Worm (Caenorhabditis elegans) whole organism, L2 larva: ENCODE measurements around the gene T07C12.10.
A peak's percentile ranks its signal among the peaks of the same experiment; 100 is the strongest.

Experiments
- C34F6.9 ChIP-seq: fragments of 150-350 bp; optimal IDR thresholded peaks from 2 replicates; lab custom pipeline; 2014; ENCODE audit warnings: missing biosample characterization, missing genetic modification characterization
- F13H6.1 ChIP-seq: sonication (generic microtip); optimal IDR thresholded peaks from 2 replicates; lab custom pipeline; 2016; ENCODE audit warnings: missing genetic modification characterization, missing compliant biosample characterization
- R02D3.7 ChIP-seq: fragments of 150-350 bp; optimal IDR thresholded peaks from 2 replicates; lab custom pipeline; 2014; ENCODE audit warnings: missing biosample characterization, missing genetic modification characterization
- Y55F3AM.14 ChIP-seq: fragments of 200-800 bp; sonication (Bioruptor generic); optimal IDR thresholded peaks from 2 replicates; lab custom pipeline; 2018; ENCODE audit warnings: mild to moderate bottlenecking, missing genetic modification characterization, missing compliant biosample characterization
- ZK546.5 ChIP-seq: sonication (generic microtip); optimal IDR thresholded peaks from 2 replicates; lab custom pipeline; 2017; ENCODE audit warnings: missing biosample characterization, missing genetic modification characterization
- ama-1 ChIP-seq: fragments of 150-350 bp; optimal IDR thresholded peaks from 2 replicates; lab custom pipeline; 2018; ENCODE audit warnings: inconsistent platforms
- blmp-1 ChIP-seq: sonication (generic microtip); optimal IDR thresholded peaks from 2 replicates; lab custom pipeline; 2017; ENCODE audit warnings: missing genetic modification characterization, mild to moderate bottlenecking, missing compliant biosample characterization, antibody characterized with exemption, moderate library complexity; ENCODE audit not compliant: insufficient read depth
- ceh-16 ChIP-seq: fragments of 150-350 bp; optimal IDR thresholded peaks from 2 replicates; lab custom pipeline; 2014; ENCODE audit warnings: missing biosample characterization, missing genetic modification characterization
- ceh-82 ChIP-seq: fragments of 150-350 bp; optimal IDR thresholded peaks from 2 replicates; lab custom pipeline; 2014; ENCODE audit warnings: missing biosample characterization, missing genetic modification characterization
- dmd-4 ChIP-seq: sonication (generic microtip); optimal IDR thresholded peaks from 2 replicates; lab custom pipeline; 2017; ENCODE audit warnings: missing biosample characterization, missing genetic modification characterization
- egl-27 ChIP-seq: sonication (generic microtip); optimal IDR thresholded peaks from 3 replicates; lab custom pipeline; 2017; ENCODE audit warnings: missing biosample characterization, missing genetic modification reagents, missing genetic modification characterization
- fos-1 ChIP-seq: fragments of 150-350 bp; optimal IDR thresholded peaks from 2 replicates; lab custom pipeline; 2014; ENCODE audit warnings: missing biosample characterization, missing genetic modification characterization
- gmeb-1 ChIP-seq: fragments of 150-350 bp; optimal IDR thresholded peaks from 2 replicates; lab custom pipeline; 2014; ENCODE audit warnings: missing biosample characterization, missing genetic modification characterization
- lin-11 ChIP-seq: fragments of 150-350 bp; sonication (generic microtip); optimal IDR thresholded peaks from 2 replicates; lab custom pipeline; 2014; ENCODE audit warnings: missing biosample characterization, missing genetic modification characterization, inconsistent platforms, mixed read lengths
- lin-13 ChIP-seq: fragments of 150-350 bp; optimal IDR thresholded peaks from 2 replicates; lab custom pipeline; 2014; ENCODE audit warnings: missing biosample characterization, missing genetic modification reagents, missing genetic modification characterization
- lin-39 ChIP-seq: fragments of 150-350 bp; optimal IDR thresholded peaks from 2 replicates; lab custom pipeline; 2014; ENCODE audit warnings: missing biosample characterization, missing genetic modification reagents, missing genetic modification characterization
- lsy-2 ChIP-seq, 2 experiments: fragments of 150-350 bp in 1 of 2; sonication (generic microtip) in 1 of 2; optimal IDR thresholded peaks; 2 replicates each; lab custom pipeline; 2014 to 2017; ENCODE audit warnings: missing biosample characterization in 2 of 2, missing genetic modification characterization in 2 of 2
- mab-5 ChIP-seq: fragments of 150-350 bp; optimal IDR thresholded peaks from 2 replicates; lab custom pipeline; 2014; ENCODE audit warnings: missing biosample characterization, missing genetic modification characterization
- mbf-1 ChIP-seq: sonication (generic microtip); optimal IDR thresholded peaks from 2 replicates; lab custom pipeline; 2017; ENCODE audit warnings: missing biosample characterization, missing genetic modification characterization
- mdl-1 ChIP-seq, 2 experiments: fragments of 150-350 bp in 1 of 2; sonication (generic microtip) in 1 of 2; optimal IDR thresholded peaks; 2 replicates each; lab custom pipeline; 2017; ENCODE audit warnings: missing biosample characterization in 2 of 2, missing genetic modification characterization in 2 of 2
- nhr-10 ChIP-seq: sonication (generic microtip); optimal IDR thresholded peaks from 2 replicates; lab custom pipeline; 2017; ENCODE audit warnings: missing biosample characterization, missing genetic modification characterization
- nhr-11 ChIP-seq: fragments of 150-350 bp; optimal IDR thresholded peaks from 2 replicates; lab custom pipeline; 2014; ENCODE audit warnings: missing biosample characterization, missing genetic modification characterization
- nhr-129 ChIP-seq: fragments of 150-350 bp; optimal IDR thresholded peaks from 2 replicates; lab custom pipeline; 2014; ENCODE audit warnings: missing biosample characterization, missing genetic modification characterization
- nhr-21 ChIP-seq: fragments of 150-350 bp; optimal IDR thresholded peaks from 2 replicates; lab custom pipeline; 2014; ENCODE audit warnings: missing biosample characterization, missing genetic modification characterization
- nhr-23 ChIP-seq: fragments of 150-350 bp; optimal IDR thresholded peaks from 2 replicates; lab custom pipeline; 2014; ENCODE audit warnings: missing biosample characterization, missing genetic modification reagents, missing genetic modification characterization
- nhr-25 ChIP-seq: fragments of 150-350 bp; sonication (generic microtip); optimal IDR thresholded peaks from 3 replicates; lab custom pipeline; 2014; ENCODE audit warnings: missing biosample characterization, missing genetic modification characterization
- nhr-6 ChIP-seq: fragments of 150-350 bp; optimal IDR thresholded peaks from 2 replicates; lab custom pipeline; 2014; ENCODE audit warnings: missing biosample characterization, missing genetic modification characterization
- sem-4 ChIP-seq: fragments of 150-350 bp; optimal IDR thresholded peaks from 2 replicates; lab custom pipeline; 2014; ENCODE audit warnings: missing biosample characterization, missing genetic modification reagents, missing genetic modification characterization
- skn-1 ChIP-seq: sonication (generic microtip); optimal IDR thresholded peaks from 2 replicates; lab custom pipeline; 2017; ENCODE audit warnings: missing biosample characterization, missing genetic modification characterization
- sma-3 ChIP-seq: sonication (generic microtip); optimal IDR thresholded peaks from 2 replicates; lab custom pipeline; 2016; ENCODE audit warnings: missing genetic modification reagents, missing genetic modification characterization, missing compliant biosample characterization
- snpc-4 ChIP-seq: fragments of 150-350 bp; optimal IDR thresholded peaks from 2 replicates; lab custom pipeline; 2014; ENCODE audit warnings: missing biosample characterization, missing genetic modification characterization
- unc-39 ChIP-seq: fragments of 150-350 bp; optimal IDR thresholded peaks from 2 replicates; lab custom pipeline; 2014; ENCODE audit warnings: missing biosample characterization, missing genetic modification characterization
- unc-55 ChIP-seq: fragments of 150-350 bp; sonication (generic microtip); optimal IDR thresholded peaks from 3 replicates; lab custom pipeline; 2014; ENCODE audit warnings: missing biosample characterization, missing genetic modification reagents, missing genetic modification characterization
- unc-62 ChIP-seq: fragments of 150-350 bp; optimal IDR thresholded peaks from 2 replicates; lab custom pipeline; 2014; ENCODE audit warnings: missing biosample characterization, missing genetic modification reagents, missing genetic modification characterization
- zag-1 ChIP-seq: fragments of 150-350 bp; optimal IDR thresholded peaks from 2 replicates; lab custom pipeline; 2014; ENCODE audit warnings: missing biosample characterization, missing genetic modification characterization
- ztf-1 ChIP-seq: fragments of 200-800 bp; sonication (Bioruptor generic); conservative IDR thresholded peaks from 2 replicates; pipeline ENCODE4 v1.3.6; 2022; ENCODE audit warnings: missing genetic modification characterization, missing compliant biosample characterization
- ztf-11 ChIP-seq: sonication (generic microtip); optimal IDR thresholded peaks from 2 replicates; lab custom pipeline; 2017; ENCODE audit warnings: missing biosample characterization, missing genetic modification characterization
- ztf-4 ChIP-seq: fragments of 150-350 bp; optimal IDR thresholded peaks from 2 replicates; lab custom pipeline; 2014; ENCODE audit warnings: missing biosample characterization, missing genetic modification characterization

T07C12.10 gene

ce11 chrV:9978425-9978824 is 18.1 kb upstream of the T07C12.10 start (continued):
- TF ChIP-seq ceh-82 (tag; lab: Kevin White, UChicago) (no peak), lin-13 (GFP tag; lab: Kevin White, UChicago) (no peak), nhr-21 (tag; lab: Kevin White, UChicago) (no peak), lsy-2 (tag; optimal IDR thresholded peaks at IDR 0.05; lab: Kevin White, UChicago) (peak in 1 of 2 experiments; percentile 36), nhr-25 (tag; lab: Kevin White, UChicago) (no peak), blmp-1 (tag; lab: Kevin White, UChicago) (no peak), ZK546.5 (no peak), zag-1 (peak; percentile 22), egl-27 (tag; lab: Kevin White, UChicago) (no peak), mab-5 (no peak), ztf-11 (no peak), ceh-16 (tag; lab: Kevin White, UChicago) (no peak), unc-39 (tag; lab: Kevin White, UChicago) (no peak), lin-39 (tag; lab: Kevin White, UChicago) (no peak), sma-3 (GFP tag; lab: Kevin White, UChicago) (no peak), lin-11 (tag; lab: Kevin White, UChicago) (no peak), Y55F3AM.14 (no peak), unc-62 (GFP tag; lab: Kevin White, UChicago) (no peak), nhr-6 (tag; lab: Kevin White, UChicago) (no peak), mdl-1 (tag; optimal IDR thresholded peaks at IDR 0.05; lab: Kevin White, UChicago) (peak in 1 of 2 experiments; percentile 15), ztf-4 (tag; lab: Kevin White, UChicago) (no peak), nhr-129 (peak; percentile 33), ama-1 (lab: Kevin White, UChicago) (no peak), skn-1 (tag; lab: Kevin White, UChicago) (no peak), snpc-4 (tag; lab: Kevin White, UChicago) (no peak), sem-4 (tag; lab: Kevin White, UChicago) (no peak)

- no peak for TF ChIP-seq R02D3.7
- no peak for TF ChIP-seq nhr-11 (tag; lab: Kevin White, UChicago)
- no peak for TF ChIP-seq lin-11 (tag; lab: Kevin White, UChicago)
- no peak for TF ChIP-seq nhr-23 (tag; lab: Kevin White, UChicago)
- TF ChIP-seq mbf-1 (tag; lab: Kevin White, UChicago), result no peak
- TF ChIP-seq nhr-10 (tag; lab: Kevin White, UChicago), result no peak
- TF ChIP-seq nhr-129, result no peak
- TF ChIP-seq ztf-1 (GFP tag; lab: Robert Waterston, UW), result no peak
Measured at ce11 chrV:9977211-9977610, 16.9 kb upstream of the T07C12.10 start.

ce11 chrV:9976138-9976537 is 15.9 kb upstream of the T07C12.10 start, which contains the start of gene unc-41:
TSS of gene unc-41 (minus strand) at chrV:9976238.
- TF ChIP-seq mab-5, result no peak

ce11 chrV:9974264-9974663 is 14.0 kb upstream of the T07C12.10 start:
- TF ChIP-seq C34F6.9, result peak; percentile 52
- TF ChIP-seq nhr-23 (tag; lab: Kevin White, UChicago), result no peak
- no peak for TF ChIP-seq sma-3 (GFP tag; lab: Kevin White, UChicago)
- no peak for TF ChIP-seq F13H6.1 (tag; lab: Kevin White, UChicago)
- TF ChIP-seq lsy-2 (tag; optimal IDR thresholded peaks at IDR 0.05; lab: Kevin White, UChicago), result peak in 1 of 2 experiments; percentile 17
- no peak for TF ChIP-seq gmeb-1 (tag; lab: Kevin White, UChicago)
- TF ChIP-seq skn-1 (tag; lab: Kevin White, UChicago), result no peak
- peak; percentile 39 for TF ChIP-seq nhr-129
- no peak for TF ChIP-seq nhr-11 (tag; lab: Kevin White, UChicago)
- no peak for TF ChIP-seq sem-4 (tag; lab: Kevin White, UChicago)
- no peak for TF ChIP-seq dmd-4 (tag; lab: Kevin White, UChicago)
- peak; percentile 58 for TF ChIP-seq unc-55 (GFP tag; lab: Kevin White, UChicago)
- TF ChIP-seq zag-1, result peak; percentile 23
- TF ChIP-seq fos-1 (tag; lab: Kevin White, UChicago), result peak; percentile 5
